Fruit fly (Drosophila melanogaster): ENCODE measurements around the gene CtsB.

Gene CtsB

DNA sequence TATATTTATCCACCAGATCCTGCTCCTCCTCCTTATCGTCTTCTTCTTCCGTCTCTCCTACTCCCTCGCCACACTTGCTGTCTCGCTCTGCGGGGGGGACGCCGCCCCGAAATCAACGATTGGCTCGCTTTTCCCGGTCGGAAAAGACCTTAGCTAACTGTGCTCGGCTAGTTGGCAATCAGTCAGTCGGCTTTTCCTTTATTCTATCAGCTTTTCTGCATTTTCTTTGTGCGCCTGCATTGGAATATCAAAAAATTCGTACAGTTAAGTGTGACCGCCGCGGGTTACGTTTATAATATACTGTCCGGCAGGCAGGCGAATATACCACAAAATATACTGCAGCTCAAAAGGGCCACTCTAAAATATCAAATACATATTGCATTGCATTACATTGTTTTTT lies 48.1 kb upstream of the CtsB start, which contains the start of gene jub:
TSS of gene jub (minus strand) at position 289 of the 400 bp plus-strand sequence.
- TF ChIP-seq HLHmδ (GFP tag; optimal IDR thresholded peaks at IDR 0.05), result no peak
- no peak for TF ChIP-seq CG9609 (GFP tag; optimal IDR thresholded peaks at IDR 0.05)
- TF ChIP-seq pros (GFP tag; optimal IDR thresholded peaks at IDR 0.05), result no peak
- no peak for TF ChIP-seq CG9932 (GFP tag; IDR thresholded peaks at IDR 0.05)
- peak; percentile 12; the same call in 1 of the 2 replicates for TF ChIP-seq CG13287 (GFP tag; IDR thresholded peaks at IDR 0.05; ENCODE audit: partially characterized antibody)
- TF ChIP-seq pan (optimal IDR thresholded peaks at IDR 0.05), result no peak
- TF ChIP-seq pan (GFP tag; optimal IDR thresholded peaks at IDR 0.05 in 1 of 2, IDR thresholded peaks at IDR 0.05 in 1 of 2), result no peak
- TF ChIP-seq pita (GFP tag; optimal IDR thresholded peaks at IDR 0.05), result no peak
- peak; percentile 68 for TF ChIP-seq CG9797 (GFP tag; optimal IDR thresholded peaks at IDR 0.05)
- peak; percentile 20 for TF ChIP-seq CG14710 (tag; optimal IDR thresholded peaks at IDR 0.05)
- TF ChIP-seq kah (GFP tag; optimal IDR thresholded peaks at IDR 0.05), result no peak
- no peak for TF ChIP-seq CG10979 (tag; optimal IDR thresholded peaks at IDR 0.05)
- no peak for TF ChIP-seq run (tag; optimal IDR thresholded peaks at IDR 0.05)
- TF ChIP-seq zfh1 (GFP tag; IDR thresholded peaks at IDR 0.05), result no peak
- no peak for TF ChIP-seq CG11723 (GFP tag; optimal IDR thresholded peaks at IDR 0.05)
- TF ChIP-seq Trl (optimal IDR thresholded peaks at IDR 0.05), result no peak
- no peak for TF ChIP-seq Trl (GFP tag; optimal IDR thresholded peaks at IDR 0.05)
- no peak for TF ChIP-seq corto (GFP tag; optimal IDR thresholded peaks at IDR 0.05)
- no peak for TF ChIP-seq Doc3 (GFP tag; IDR thresholded peaks at IDR 0.05; ENCODE audit: partially characterized antibody)
- TF ChIP-seq crol (GFP tag; IDR thresholded peaks at IDR 0.05), result peak; percentile 82
- no peak for TF ChIP-seq E2f1 (GFP tag; IDR thresholded peaks at IDR 0.05)
- TF ChIP-seq Ssrp (tag; optimal IDR thresholded peaks at IDR 0.05), result no peak
- no peak for TF ChIP-seq CrebB (tag; optimal IDR thresholded peaks at IDR 0.05)
- no peak for TF ChIP-seq mirr (GFP tag; optimal IDR thresholded peaks at IDR 0.05)
- TF ChIP-seq twi (tag; optimal IDR thresholded peaks at IDR 0.05), result no peak
- TF ChIP-seq al (GFP tag; IDR thresholded peaks at IDR 0.05), result no peak
- no peak for TF ChIP-seq dati (GFP tag; IDR thresholded peaks at IDR 0.05)
- no peak for TF ChIP-seq CG32772 (GFP tag; IDR thresholded peaks at IDR 0.05)
- no peak for TF ChIP-seq CkIIα-i1 (GFP tag; IDR thresholded peaks at IDR 0.05)
- no peak for TF ChIP-seq Deaf1 (tag; optimal IDR thresholded peaks at IDR 0.05)
- TF ChIP-seq Side (GFP tag; optimal IDR thresholded peaks at IDR 0.05), result no peak
- TF ChIP-seq dm (GFP tag; optimal IDR thresholded peaks at IDR 0.05), result no peak
- TF ChIP-seq fd3F (GFP tag; optimal IDR thresholded peaks at IDR 0.05), result no peak
- TF ChIP-seq CG11085 (GFP tag; IDR thresholded peaks at IDR 0.05), result no peak
- TF ChIP-seq btn (GFP tag; optimal IDR thresholded peaks at IDR 0.05), result no peak
- TF ChIP-seq Atf6 (GFP tag; IDR thresholded peaks at IDR 0.05), result no peak
- TF ChIP-seq CG6175 (GFP tag; IDR thresholded peaks at IDR 0.05), result no peak
- TF ChIP-seq CG1602 (GFP tag; optimal IDR thresholded peaks at IDR 0.05), result no peak
- TF ChIP-seq CG32532 (GFP tag; IDR thresholded peaks at IDR 0.05), result no peak
- no peak for TF ChIP-seq CG2199 (GFP tag; IDR thresholded peaks at IDR 0.05)
- no peak for TF ChIP-seq crp (GFP tag; optimal IDR thresholded peaks at IDR 0.05)
- no peak for TF ChIP-seq CG1792 (GFP tag; optimal IDR thresholded peaks at IDR 0.05)
- TF ChIP-seq ro (GFP tag; IDR thresholded peaks at IDR 0.05), result no peak
- TF ChIP-seq az2 (GFP tag; optimal IDR thresholded peaks at IDR 0.05), result no peak
- no peak for TF ChIP-seq Abd-B (GFP tag; optimal IDR thresholded peaks at IDR 0.05)
- no peak for TF ChIP-seq CG14014 (GFP tag; IDR thresholded peaks at IDR 0.05)
- TF ChIP-seq CG31224 (GFP tag; IDR thresholded peaks at IDR 0.05), result no peak
- TF ChIP-seq pum (GFP tag; optimal IDR thresholded peaks at IDR 0.05), result no peak
- no peak for TF ChIP-seq Spps (tag; optimal IDR thresholded peaks at IDR 0.05)
- no peak for TF ChIP-seq CG12219 (GFP tag; optimal IDR thresholded peaks at IDR 0.05)
- no peak for TF ChIP-seq ind (GFP tag; optimal IDR thresholded peaks at IDR 0.05)
- TF ChIP-seq CG30020 (tag; optimal IDR thresholded peaks at IDR 0.05), result peak; percentile 39
- no peak for TF ChIP-seq CG7928 (GFP tag; optimal IDR thresholded peaks at IDR 0.05)
